Fruit fly (Drosophila melanogaster): Measurements from ENCODE around the gene CG32071.

CG32071 gene

DNA sequence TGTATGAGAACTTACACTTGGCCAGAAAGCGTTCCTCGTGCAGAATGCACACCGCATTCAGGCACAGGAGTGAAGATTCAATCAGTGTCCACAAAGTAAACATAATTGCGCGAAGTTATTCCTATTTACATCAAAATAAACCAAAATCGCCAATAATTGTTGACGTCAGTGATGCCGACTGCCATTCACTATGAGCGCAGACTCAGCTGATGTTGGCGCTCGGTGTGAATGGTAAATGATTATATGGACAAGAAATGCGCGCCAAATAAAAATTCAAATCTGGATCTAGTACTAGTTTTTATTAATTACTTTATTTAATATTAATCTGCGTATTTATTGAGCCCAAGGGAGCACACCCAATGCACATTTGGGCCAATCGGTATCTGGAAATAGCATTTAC lies 41.2 kb downstream of the CG32071 start, which contains the start of gene CG32069:
Gene CG32069 (minus strand): TSS at position 174 of the 400 bp plus-strand sequence.
- TF ChIP-seq noc (tag; optimal IDR thresholded peaks at IDR 0.05): no peak

DNA sequence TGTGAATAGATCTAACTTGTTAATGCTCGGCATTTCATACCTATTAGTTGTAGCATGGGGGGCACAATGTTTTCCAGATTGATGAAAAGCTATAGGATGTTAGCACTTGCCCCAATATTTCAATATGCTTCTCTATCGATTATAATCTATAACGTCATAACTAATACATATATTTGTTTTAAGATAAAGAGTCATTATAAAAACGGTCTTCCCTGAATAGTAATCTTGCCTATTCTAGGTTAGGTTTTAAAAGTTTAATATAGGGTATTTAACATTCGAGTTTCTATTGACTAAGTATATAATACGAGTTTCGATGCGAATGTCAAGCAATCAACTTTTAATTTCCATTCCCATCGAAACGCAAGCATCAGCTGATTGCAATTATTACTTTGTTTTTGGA lies 42.5 kb downstream of the CG32071 start, which contains the start of the genes CG6321 and Blos2:
Gene CG6321 (minus strand): TSS at position 25 of the 400 bp plus-strand sequence.
Gene Blos2 (plus strand): TSS at position 372 of the 400 bp plus-strand sequence.
- peak; percentile 83 for TF ChIP-seq noc (tag; optimal IDR thresholded peaks at IDR 0.05)

DNA sequence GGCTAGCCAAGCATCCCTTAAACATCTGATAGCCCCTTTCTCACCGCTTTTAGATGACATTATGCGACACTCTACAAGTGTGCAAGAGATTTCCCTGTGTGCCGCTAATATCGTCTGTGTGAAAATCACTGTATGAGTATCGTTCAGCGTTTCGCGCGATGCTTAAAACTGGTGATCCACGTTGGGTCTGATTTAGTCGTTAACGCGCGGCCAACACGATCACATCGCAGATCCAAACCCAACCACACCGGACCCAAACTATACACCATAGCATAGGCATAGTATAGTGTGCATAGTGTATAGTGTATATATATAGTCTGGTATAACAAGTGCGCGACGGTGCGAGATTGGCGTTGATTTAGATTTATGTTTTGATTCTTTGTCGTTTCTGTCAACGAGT lies 49.8 kb downstream of the CG32071 start, which contains the start of gene CG7888:
Gene CG7888 (plus strand): TSS at position 193 of the 400 bp plus-strand sequence.
- no peak for TF ChIP-seq noc (tag; optimal IDR thresholded peaks at IDR 0.05)

Measured in whole organism, larva.